Fruit fly (Drosophila melanogaster) S2 (cell line): ENCODE data around the gene CG17646.

Source experiments
- CG8478 ChIP-seq: fragments of >200 bp; optimal IDR thresholded peaks from 2 replicates; lab custom pipeline; 2018
- CTCF ChIP-seq, 2 experiments: fragments of >200 bp; optimal IDR thresholded peaks; 2 replicates each; lab custom pipeline; 2018

DNA sequence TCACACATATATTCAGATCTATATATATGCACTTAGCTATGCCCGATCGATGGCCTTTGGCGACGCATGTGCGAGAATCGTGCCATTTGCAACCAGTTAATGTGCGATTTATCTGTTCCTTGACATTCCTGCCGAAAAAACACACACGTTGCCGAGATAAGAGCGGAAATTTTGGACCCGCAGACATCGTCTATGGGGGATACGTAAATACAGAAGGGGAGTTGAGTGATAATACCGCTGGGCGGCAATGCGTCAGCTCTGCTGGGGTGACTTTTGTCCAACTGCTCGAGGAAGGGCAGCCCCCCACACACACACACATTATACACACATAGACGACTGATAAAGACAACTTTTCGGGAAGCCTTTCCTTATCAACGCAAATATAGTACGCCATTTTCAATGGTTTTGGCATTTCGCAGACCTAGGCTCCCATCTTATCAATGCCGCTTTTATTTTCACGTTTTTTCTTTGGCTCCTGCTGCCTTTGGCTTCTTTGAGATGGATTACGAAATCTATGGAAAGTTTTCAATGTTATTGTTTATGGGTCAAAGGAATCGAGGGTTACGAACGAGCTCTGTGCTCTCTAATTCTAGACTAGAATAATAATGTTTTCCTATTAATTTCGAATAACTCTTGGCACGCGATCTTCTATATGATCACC, 11.3 kb upstream of the CG17646 start:
- TF ChIP-seq CG8478 (lab: Kevin White, UChicago) (no peak), CTCF (optimal IDR thresholded peaks at IDR 0.05; lab: Kevin White, UChicago) (no peak)
